Worm (Caenorhabditis elegans) whole organism, young adult: ENCODE measurements around the gene ugt-65.

Experiments
- akir-1 ChIP-seq: fragments of 200-800 bp; sonication (Bioruptor generic); optimal IDR thresholded peaks from 2 replicates; lab custom pipeline; 2018; ENCODE audit warnings: mild to moderate bottlenecking, missing genetic modification characterization, moderate library complexity, missing compliant biosample characterization
- ama-1 ChIP-seq, 3 experiments: fragments of 150-350 bp in 1 of 3; sonication (generic microtip) in 2 of 3; optimal IDR thresholded peaks; 2 replicates each; lab custom pipeline; 2014 to 2018; ENCODE audit warnings: missing biosample characterization in 2 of 3, missing genetic modification characterization in 2 of 3, missing genetic modification reagents in 2 of 3
- attf-6 ChIP-seq: fragments of 200-800 bp; sonication (Bioruptor generic); IDR thresholded peaks from 2 replicates; pipeline ENCODE4 v1.3.6; 2022; ENCODE audit warnings: missing genetic modification reagents, missing genetic modification characterization, missing compliant biosample characterization
- egl-44 ChIP-seq: fragments of 200-800 bp; sonication (Bioruptor generic); IDR thresholded peaks from 2 replicates; pipeline ENCODE4 v1.3.6; 2022; ENCODE audit warnings: missing genetic modification reagents, missing genetic modification characterization, missing compliant biosample characterization
- fkh-3 ChIP-seq: sonication (generic microtip); optimal IDR thresholded peaks from 2 replicates; lab custom pipeline; 2016; ENCODE audit warnings: mild to moderate bottlenecking, missing genetic modification characterization, missing compliant biosample characterization
- lin-35 ChIP-seq, 3 experiments: fragments of 150-350 bp in 2 of 3; sonication (generic microtip) in 1 of 3; optimal IDR thresholded peaks; 2 replicates each; lab custom pipeline; 2014 to 2018; ENCODE audit warnings: missing biosample characterization in 3 of 3, missing genetic modification characterization in 3 of 3, missing genetic modification reagents in 3 of 3
- mcd-1 ChIP-seq: fragments of 200-800 bp; sonication (Bioruptor generic); IDR thresholded peaks from 2 replicates; pipeline ENCODE4 v1.3.6; 2022; ENCODE audit warnings: missing genetic modification reagents, missing genetic modification characterization, missing compliant biosample characterization
- nfya-1 ChIP-seq: sonication (generic microtip); optimal IDR thresholded peaks from 2 replicates; lab custom pipeline; 2017; ENCODE audit warnings: antibody characterized with exemption, missing compliant biosample characterization, missing genetic modification characterization, borderline replicate concordance; ENCODE audit not compliant: insufficient read depth
- nfyb-1 ChIP-seq: fragments of 200-800 bp; sonication (Bioruptor generic); IDR thresholded peaks from 2 replicates; pipeline ENCODE4 v1.3.6; 2022; ENCODE audit warnings: missing genetic modification reagents, missing genetic modification characterization, missing compliant biosample characterization
- sdz-38 ChIP-seq: sonication (generic microtip); optimal IDR thresholded peaks from 2 replicates; lab custom pipeline; 2016; ENCODE audit warnings: missing genotype, missing genetic modification characterization, missing compliant biosample characterization
- snpc-1.3 ChIP-seq: sonication (generic microtip); optimal IDR thresholded peaks from 2 replicates; lab custom pipeline; 2017; ENCODE audit warnings: missing genetic modification characterization, mild to moderate bottlenecking, missing compliant biosample characterization, antibody characterized with exemption, moderate library complexity, missing genotype, missing genetic modification reagents; ENCODE audit not compliant: insufficient read depth
- unc-130 ChIP-seq: sonication (generic microtip); optimal IDR thresholded peaks from 2 replicates; lab custom pipeline; 2016; ENCODE audit warnings: missing genetic modification reagents, missing genetic modification characterization, missing compliant biosample characterization
- zfh-2 ChIP-seq: fragments of 200-800 bp; sonication (Bioruptor generic); conservative IDR thresholded peaks from 2 replicates; pipeline ENCODE4 v1.3.6; 2022; ENCODE audit warnings: missing genetic modification reagents, missing genetic modification characterization, missing compliant biosample characterization

ce11 chrIV:12438359-12438758, 17.9 kb downstream of the ugt-65 start, which contains the start of gene clec-185:
- no peak for TF ChIP-seq ama-1 (optimal IDR thresholded peaks at IDR 0.05; lab: Kevin White, UChicago)
- TF ChIP-seq ama-1 (GFP tag; optimal IDR thresholded peaks at IDR 0.05; lab: Kevin White, UChicago): no peak
- TF ChIP-seq egl-44 (GFP tag; lab: Robert Waterston, UW): no peak
- no peak for TF ChIP-seq sdz-38 (tag; lab: Kevin White, UChicago)
- TF ChIP-seq fkh-3 (tag; lab: Kevin White, UChicago): no peak
- no peak for TF ChIP-seq mcd-1 (GFP tag; lab: Robert Waterston, UW)
- TF ChIP-seq akir-1 (GFP tag; lab: Kevin White, UChicago): no peak
- no peak for TF ChIP-seq nfya-1 (tag; lab: Kevin White, UChicago)
- no peak for TF ChIP-seq attf-6 (GFP tag; lab: Robert Waterston, UW)
- no peak for TF ChIP-seq lin-35 (GFP tag; optimal IDR thresholded peaks at IDR 0.05; lab: Kevin White, UChicago)
- TF ChIP-seq nfyb-1 (GFP tag; lab: Robert Waterston, UW): no peak
- TF ChIP-seq zfh-2 (GFP tag; lab: Robert Waterston, UW): no peak
- TF ChIP-seq snpc-1.3 (tag; lab: Kevin White, UChicago): no peak
- TF ChIP-seq unc-130 (GFP tag; lab: Kevin White, UChicago): no peak
